Worm (Caenorhabditis elegans) whole organism, L4/young adult: ENCODE results near the gene sre-49.

Source experiments
- W03F9.2 ChIP-seq: fragments of 150-350 bp; optimal IDR thresholded peaks from 2 replicates; lab custom pipeline; 2014; ENCODE audit warnings: missing biosample characterization, missing genetic modification characterization
- dao-5 ChIP-seq: sonication (generic microtip); optimal IDR thresholded peaks from 2 replicates; lab custom pipeline; 2016; ENCODE audit warnings: missing genotype, missing genetic modification characterization, moderate library complexity, missing compliant biosample characterization

ce11 chrII:12369202-12369601 lies 50.6 kb downstream of the sre-49 start:
- TF ChIP-seq W03F9.2 (tag; lab: Kevin White, UChicago) = no peak
- TF ChIP-seq dao-5 = no peak
